Worm (Caenorhabditis elegans) whole organism, L3 larva: ENCODE data around the gene fbxa-72.
A peak's percentile ranks its signal among the peaks of the same experiment; 100 is the strongest.

ENCODE experiments used
- ama-1 ChIP-seq: fragments of 150-350 bp; optimal IDR thresholded peaks from 2 replicates; lab custom pipeline; 2018
- elt-1 ChIP-seq: fragments of 150-350 bp; optimal IDR thresholded peaks from 2 replicates; lab custom pipeline; 2014; ENCODE audit warnings: missing biosample characterization, missing genetic modification characterization
- nfya-1 ChIP-seq: sonication (generic microtip); optimal IDR thresholded peaks from 2 replicates; lab custom pipeline; 2017; ENCODE audit warnings: missing genetic modification characterization, mild to moderate bottlenecking, missing compliant biosample characterization, antibody characterized with exemption, moderate library complexity; ENCODE audit not compliant: insufficient read depth
- sea-2 ChIP-seq: fragments of 150-350 bp; sonication (generic microtip); optimal IDR thresholded peaks from 4 replicates; lab custom pipeline; 2014; ENCODE audit warnings: missing biosample characterization, missing genetic modification reagents, missing genetic modification characterization
- unc-62 ChIP-seq: fragments of 150-350 bp; sonication (generic microtip); optimal IDR thresholded peaks from 4 replicates; lab custom pipeline; 2014; ENCODE audit warnings: missing biosample characterization, missing genetic modification reagents, missing genetic modification characterization
- zag-1 ChIP-seq: fragments of 150-350 bp; optimal IDR thresholded peaks from 2 replicates; lab custom pipeline; 2014; ENCODE audit warnings: missing biosample characterization, missing genetic modification characterization

- TF ChIP-seq sea-2 (GFP tag; lab: Kevin White, UChicago) (no peak), nfya-1 (tag; lab: Kevin White, UChicago) (no peak), ama-1 (lab: Kevin White, UChicago) (peak; percentile 92), zag-1 (no peak), unc-62 (GFP tag; lab: Kevin White, UChicago) (no peak), elt-1 (no peak)
Observed at ce11 chrV:724946-725806, 48.6 kb upstream of the fbxa-72 start.
